Fruit fly (Drosophila melanogaster): Measurements from ENCODE around the gene CG32576.

The CG32576 gene

DNA sequence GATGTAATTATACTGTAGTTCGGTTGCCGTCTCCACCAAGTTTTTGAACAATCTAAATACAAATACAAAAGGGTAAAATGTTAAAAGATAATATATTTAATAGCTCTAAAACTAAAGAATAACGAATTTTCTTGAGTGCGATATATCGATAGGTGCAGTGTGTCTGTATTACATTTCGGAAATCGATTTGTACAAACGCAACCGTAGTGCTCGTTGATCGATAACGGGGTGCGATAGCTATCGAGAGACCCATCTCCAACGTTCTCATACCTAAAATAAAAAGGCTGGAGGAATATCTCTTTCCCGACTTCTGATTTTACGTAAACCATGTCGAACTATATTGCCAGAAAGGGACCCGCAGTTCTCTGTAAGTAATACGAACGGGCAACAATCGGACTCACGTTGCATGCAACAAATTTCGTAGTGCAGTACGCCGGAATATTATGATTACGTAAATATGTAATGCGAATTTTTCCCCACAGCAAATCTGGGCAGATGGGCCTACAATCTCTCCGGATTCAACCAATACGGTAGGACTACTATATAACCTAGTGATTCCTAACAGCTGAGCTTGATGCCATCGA, 2.2 kb downstream of the CG32576 start, which contains the start of gene UQCR-14 (continued):
- TF ChIP-seq CG3995 (GFP tag; optimal IDR thresholded peaks at IDR 0.05) (peak; percentile 34), CG16813 (GFP tag; IDR thresholded peaks at IDR 0.05; ENCODE audit: partially characterized antibody) (peak; percentile 98), CG10267 (tag; optimal IDR thresholded peaks at IDR 0.05) (peak; percentile 70), CG8924 (tag; optimal IDR thresholded peaks at IDR 0.05) (peak; percentile 33), peb (GFP tag; IDR thresholded peaks at IDR 0.05) (no peak), exex (tag; optimal IDR thresholded peaks at IDR 0.05) (no peak), CG6813 (GFP tag; optimal IDR thresholded peaks at IDR 0.05) (no peak), YL-1 (GFP tag; optimal IDR thresholded peaks at IDR 0.05) (peak; percentile 82), ato (GFP tag; IDR thresholded peaks at IDR 0.05; ENCODE audit: partially characterized antibody) (peak; percentile 96), HLH54F (GFP tag; optimal IDR thresholded peaks at IDR 0.05) (no peak), D19B (GFP tag; optimal IDR thresholded peaks at IDR 0.05) (no peak), Mad (GFP tag; optimal IDR thresholded peaks at IDR 0.05) (no peak), ase (GFP tag; IDR thresholded peaks at IDR 0.05) (0 out of 3 replicates have a peak, but pooled peaks have one; percentile 27), dpn (GFP tag; optimal IDR thresholded peaks at IDR 0.05) (peak; percentile 18 to 47), caup (GFP tag; optimal IDR thresholded peaks at IDR 0.05; ENCODE audit: severe bottlenecking) (peak; percentile 17), D19A (tag; optimal IDR thresholded peaks at IDR 0.05) (peak; percentile 12), sima (GFP tag; optimal IDR thresholded peaks at IDR 0.05) (no peak), so (GFP tag; IDR thresholded peaks at IDR 0.05) (no peak), jigr1 (GFP tag; IDR thresholded peaks at IDR 0.05) (no peak), CG33557 (GFP tag; optimal IDR thresholded peaks at IDR 0.05) (no peak), CG7963 (GFP tag; IDR thresholded peaks at IDR 0.05; ENCODE audit: partially characterized antibody) (peak; percentile 96), CG18764 (GFP tag; optimal IDR thresholded peaks at IDR 0.05) (peak; percentile 12), gsb (GFP tag; IDR thresholded peaks at IDR 0.05) (no peak), Myb (GFP tag; optimal IDR thresholded peaks at IDR 0.05) (peak; percentile 88), Dref (GFP tag; IDR thresholded peaks at IDR 0.05) (peak; percentile 99), sc (optimal IDR thresholded peaks at IDR 0.05) (no peak), sc (GFP tag; optimal IDR thresholded peaks at IDR 0.05) (no peak), Scr (GFP tag; IDR thresholded peaks at IDR 0.05; ENCODE audit: partially characterized antibody) (peak; percentile 95), croc (GFP tag; conservative IDR thresholded peaks at IDR 0.05) (no peak), CG1233 (GFP tag; optimal IDR thresholded peaks at IDR 0.05) (no peak), CG30020 (tag; optimal IDR thresholded peaks at IDR 0.05) (peak; percentile 71), ash1 (GFP tag; optimal IDR thresholded peaks at IDR 0.05) (no peak), CG11696 (GFP tag; IDR thresholded peaks at IDR 0.05) (no peak), dimm (GFP tag; IDR thresholded peaks at IDR 0.05) (no peak), onecut (GFP tag; IDR thresholded peaks at IDR 0.05) (peak; percentile 19; the same call in 1 of the 2 replicates), CG12769 (tag; optimal IDR thresholded peaks at IDR 0.05) (peak; percentile 38), Opbp (GFP tag; IDR thresholded peaks at IDR 0.05; ENCODE audit: partially characterized antibody) (peak; percentile 98), sug (tag; optimal IDR thresholded peaks at IDR 0.05) (peak; percentile 47), CG34422 (GFP tag; IDR thresholded peaks at IDR 0.05) (0 out of 3 replicates have a peak, but pooled peaks have one; percentile 44), CG17359 (tag; optimal IDR thresholded peaks at IDR 0.05) (no peak), fd64A (GFP tag; optimal IDR thresholded peaks at IDR 0.05) (no peak), lilli (GFP tag; optimal IDR thresholded peaks at IDR 0.05) (peak; percentile 52), Jarid2 (GFP tag; optimal IDR thresholded peaks at IDR 0.05) (no peak), ems (GFP tag; optimal IDR thresholded peaks at IDR 0.05) (peak; percentile 2), sd (tag; optimal IDR thresholded peaks at IDR 0.05) (peak; percentile 34), CG7357 (GFP tag; IDR thresholded peaks at IDR 0.05) (no peak), CoRest (tag; optimal IDR thresholded peaks at IDR 0.05) (peak; percentile 28), CG30403 (GFP tag; optimal IDR thresholded peaks at IDR 0.05) (peak; percentile 24), Usf (GFP tag; optimal IDR thresholded peaks at IDR 0.05) (no peak), ara (GFP tag; IDR thresholded peaks at IDR 0.05) (no peak)
